Worm (Caenorhabditis elegans) whole organism, L2 larva: ENCODE measurements around the gene B0303.11.

Source experiments
- C34F6.9 ChIP-seq: fragments of 150-350 bp; optimal IDR thresholded peaks from 2 replicates; lab custom pipeline; 2014; ENCODE audit warnings: missing biosample characterization, missing genetic modification characterization
- F13H6.1 ChIP-seq: sonication (generic microtip); optimal IDR thresholded peaks from 2 replicates; lab custom pipeline; 2016; ENCODE audit warnings: missing genetic modification characterization, missing compliant biosample characterization
- R02D3.7 ChIP-seq: fragments of 150-350 bp; optimal IDR thresholded peaks from 2 replicates; lab custom pipeline; 2014; ENCODE audit warnings: missing biosample characterization, missing genetic modification characterization
- Y55F3AM.14 ChIP-seq: fragments of 200-800 bp; sonication (Bioruptor generic); optimal IDR thresholded peaks from 2 replicates; lab custom pipeline; 2018; ENCODE audit warnings: mild to moderate bottlenecking, missing genetic modification characterization, missing compliant biosample characterization
- alr-1 ChIP-seq: fragments of 150-350 bp; optimal IDR thresholded peaks from 2 replicates; lab custom pipeline; 2014; ENCODE audit warnings: missing biosample characterization, missing genetic modification characterization
- aly-2 ChIP-seq: fragments of 150-350 bp; optimal IDR thresholded peaks from 2 replicates; lab custom pipeline; 2014; ENCODE audit warnings: missing biosample characterization, missing genetic modification characterization
- ama-1 ChIP-seq: fragments of 150-350 bp; optimal IDR thresholded peaks from 2 replicates; lab custom pipeline; 2018; ENCODE audit warnings: inconsistent platforms
- blmp-1 ChIP-seq: sonication (generic microtip); optimal IDR thresholded peaks from 2 replicates; lab custom pipeline; 2017; ENCODE audit warnings: missing genetic modification characterization, mild to moderate bottlenecking, missing compliant biosample characterization, antibody characterized with exemption, moderate library complexity; ENCODE audit not compliant: insufficient read depth
- ceh-82 ChIP-seq: fragments of 150-350 bp; optimal IDR thresholded peaks from 2 replicates; lab custom pipeline; 2014; ENCODE audit warnings: missing biosample characterization, missing genetic modification characterization
- crh-2 ChIP-seq: sonication (generic microtip); optimal IDR thresholded peaks from 2 replicates; lab custom pipeline; 2017; ENCODE audit warnings: missing biosample characterization, missing genetic modification characterization
- egl-27 ChIP-seq: sonication (generic microtip); optimal IDR thresholded peaks from 3 replicates; lab custom pipeline; 2017; ENCODE audit warnings: missing biosample characterization, missing genetic modification reagents, missing genetic modification characterization
- elt-1 ChIP-seq: fragments of 150-350 bp; optimal IDR thresholded peaks from 2 replicates; lab custom pipeline; 2014; ENCODE audit warnings: missing biosample characterization, missing genetic modification characterization
- elt-3 ChIP-seq: sonication (generic microtip); optimal IDR thresholded peaks from 2 replicates; lab custom pipeline; 2017; ENCODE audit warnings: missing biosample characterization, missing genetic modification characterization
- fos-1 ChIP-seq: fragments of 150-350 bp; optimal IDR thresholded peaks from 2 replicates; lab custom pipeline; 2014; ENCODE audit warnings: missing biosample characterization, missing genetic modification characterization
- lin-11 ChIP-seq: fragments of 150-350 bp; sonication (generic microtip); optimal IDR thresholded peaks from 2 replicates; lab custom pipeline; 2014; ENCODE audit warnings: missing biosample characterization, missing genetic modification characterization, inconsistent platforms, mixed read lengths
- lin-13 ChIP-seq: fragments of 150-350 bp; optimal IDR thresholded peaks from 2 replicates; lab custom pipeline; 2014; ENCODE audit warnings: missing biosample characterization, missing genetic modification reagents, missing genetic modification characterization
- lsy-2 ChIP-seq, 2 experiments: fragments of 150-350 bp in 1 of 2; sonication (generic microtip) in 1 of 2; optimal IDR thresholded peaks; 2 replicates each; lab custom pipeline; 2014 to 2017; ENCODE audit warnings: missing biosample characterization in 2 of 2, missing genetic modification characterization in 2 of 2
- nhr-11 ChIP-seq: fragments of 150-350 bp; optimal IDR thresholded peaks from 2 replicates; lab custom pipeline; 2014; ENCODE audit warnings: missing biosample characterization, missing genetic modification characterization
- nhr-12 ChIP-seq: fragments of 150-350 bp; optimal IDR thresholded peaks from 2 replicates; lab custom pipeline; 2014; ENCODE audit warnings: missing biosample characterization, missing genetic modification characterization
- nhr-129 ChIP-seq: fragments of 150-350 bp; optimal IDR thresholded peaks from 2 replicates; lab custom pipeline; 2014; ENCODE audit warnings: missing biosample characterization, missing genetic modification characterization
- nhr-21 ChIP-seq: fragments of 150-350 bp; optimal IDR thresholded peaks from 2 replicates; lab custom pipeline; 2014; ENCODE audit warnings: missing biosample characterization, missing genetic modification characterization
- nhr-23 ChIP-seq: fragments of 150-350 bp; optimal IDR thresholded peaks from 2 replicates; lab custom pipeline; 2014; ENCODE audit warnings: missing biosample characterization, missing genetic modification reagents, missing genetic modification characterization
- nhr-25 ChIP-seq: fragments of 150-350 bp; sonication (generic microtip); optimal IDR thresholded peaks from 3 replicates; lab custom pipeline; 2014; ENCODE audit warnings: missing biosample characterization, missing genetic modification characterization
- nhr-77 ChIP-seq: fragments of 150-350 bp; optimal IDR thresholded peaks from 2 replicates; lab custom pipeline; 2014; ENCODE audit warnings: missing biosample characterization, missing genetic modification characterization
- peb-1 ChIP-seq: fragments of 150-350 bp; optimal IDR thresholded peaks from 2 replicates; lab custom pipeline; 2014; ENCODE audit warnings: missing biosample characterization, missing genetic modification characterization
- skn-1 ChIP-seq: sonication (generic microtip); optimal IDR thresholded peaks from 2 replicates; lab custom pipeline; 2017; ENCODE audit warnings: missing biosample characterization, missing genetic modification characterization
- sma-3 ChIP-seq: sonication (generic microtip); optimal IDR thresholded peaks from 2 replicates; lab custom pipeline; 2016; ENCODE audit warnings: missing genetic modification reagents, missing genetic modification characterization, missing compliant biosample characterization
- sma-9 ChIP-seq, 2 experiments: fragments of 150-350 bp in 1 of 2; sonication (generic microtip) in 1 of 2; optimal IDR thresholded peaks; 2 replicates each; lab custom pipeline; 2014 to 2016; ENCODE audit warnings: missing genetic modification characterization in 2 of 2, mild to moderate bottlenecking in 1 of 2, missing biosample characterization in 1 of 2, missing compliant biosample characterization in 1 of 2, missing genetic modification reagents in 1 of 2, moderate library complexity in 1 of 2
- unc-55 ChIP-seq: fragments of 150-350 bp; sonication (generic microtip); optimal IDR thresholded peaks from 3 replicates; lab custom pipeline; 2014; ENCODE audit warnings: missing biosample characterization, missing genetic modification reagents, missing genetic modification characterization
- unc-62 ChIP-seq: fragments of 150-350 bp; optimal IDR thresholded peaks from 2 replicates; lab custom pipeline; 2014; ENCODE audit warnings: missing biosample characterization, missing genetic modification reagents, missing genetic modification characterization
- ztf-1 ChIP-seq: fragments of 200-800 bp; sonication (Bioruptor generic); conservative IDR thresholded peaks from 2 replicates; pipeline ENCODE4 v1.3.6; 2022; ENCODE audit warnings: missing genetic modification characterization, missing compliant biosample characterization
- ztf-4 ChIP-seq: fragments of 150-350 bp; optimal IDR thresholded peaks from 2 replicates; lab custom pipeline; 2014; ENCODE audit warnings: missing biosample characterization, missing genetic modification characterization

The B0303.11 gene

ce11 chrIII:8689655-8690054 lies 20.6 kb downstream of the B0303.11 start, which contains the start of gene B0303.4 (continued):
- TF ChIP-seq sma-9 (GFP tag; optimal IDR thresholded peaks at IDR 0.05; lab: Kevin White, UChicago): peak; percentile 42
- no peak for TF ChIP-seq sma-9 (tag; optimal IDR thresholded peaks at IDR 0.05; lab: Kevin White, UChicago)
- TF ChIP-seq alr-1 (tag; lab: Kevin White, UChicago): no peak
- no peak for TF ChIP-seq egl-27
- TF ChIP-seq ztf-1 (GFP tag; lab: Robert Waterston, UW): no peak
- no peak for TF ChIP-seq elt-1 (tag; lab: Kevin White, UChicago)
- peak; percentile 30 for TF ChIP-seq F13H6.1
- no peak for TF ChIP-seq aly-2
- TF ChIP-seq elt-3 (tag; lab: Kevin White, UChicago): no peak
- no peak for TF ChIP-seq blmp-1
- peak; percentile 94 for TF ChIP-seq C34F6.9 (tag; lab: Kevin White, UChicago)

- TF ChIP-seq aly-2 (no peak), nhr-12 (tag; lab: Kevin White, UChicago) (no peak), skn-1 (tag; lab: Kevin White, UChicago) (no peak), C34F6.9 (tag; lab: Kevin White, UChicago) (no peak), F13H6.1 (no peak), lin-11 (tag; lab: Kevin White, UChicago) (no peak), lin-13 (no peak), nhr-25 (tag; lab: Kevin White, UChicago) (no peak), ceh-82 (tag; lab: Kevin White, UChicago) (no peak), lsy-2 (tag; optimal IDR thresholded peaks at IDR 0.05; lab: Kevin White, UChicago) (no peak), peb-1 (tag; lab: Kevin White, UChicago) (no peak), alr-1 (tag; lab: Kevin White, UChicago) (no peak), egl-27 (no peak), crh-2 (tag; lab: Kevin White, UChicago) (no peak)
Observed at ce11 chrIII:8689143-8689542, 21.1 kb downstream of the B0303.11 start.

ce11 chrIII:8688438-8688946 lies 21.7 kb downstream of the B0303.11 start, which contains the start of gene hadb-1:
Gene hadb-1 (minus strand): TSS chrIII:8688488.
- TF ChIP-seq sma-3 (peak; percentile 45), ztf-4 (tag; lab: Kevin White, UChicago) (no peak), nhr-23 (tag; lab: Kevin White, UChicago) (no peak), ceh-82 (tag; lab: Kevin White, UChicago) (no peak), sma-9 (GFP tag; optimal IDR thresholded peaks at IDR 0.05; lab: Kevin White, UChicago) (peak; percentile 41), sma-9 (tag; optimal IDR thresholded peaks at IDR 0.05; lab: Kevin White, UChicago) (no peak), C34F6.9 (tag; lab: Kevin White, UChicago) (peak; percentile 9), crh-2 (tag; lab: Kevin White, UChicago) (peak; percentile 18), fos-1 (tag; lab: Kevin White, UChicago) (peak; percentile 19), lsy-2 (tag; optimal IDR thresholded peaks at IDR 0.05; lab: Kevin White, UChicago) (peak in 1 of 2 experiments; percentile 20), Y55F3AM.14 (GFP tag; lab: Kevin White, UChicago) (no peak), nhr-11 (tag; lab: Kevin White, UChicago) (no peak), nhr-25 (tag; lab: Kevin White, UChicago) (peak; percentile 60), nhr-21 (tag; lab: Kevin White, UChicago) (peak; percentile 53), nhr-129 (peak; percentile 38), F13H6.1 (peak; percentile 12), R02D3.7 (tag; lab: Kevin White, UChicago) (no peak)

- no peak for TF ChIP-seq nhr-77 (tag; lab: Kevin White, UChicago)
- TF ChIP-seq unc-62 (GFP tag; lab: Kevin White, UChicago): no peak
- no peak for TF ChIP-seq nhr-129
- TF ChIP-seq ama-1: no peak
- TF ChIP-seq lsy-2 (tag; optimal IDR thresholded peaks at IDR 0.05; lab: Kevin White, UChicago): no peak
- TF ChIP-seq F13H6.1: peak; percentile 9
- no peak for TF ChIP-seq peb-1 (tag; lab: Kevin White, UChicago)
- TF ChIP-seq aly-2: no peak
- TF ChIP-seq sma-3: peak; percentile 53
- no peak for TF ChIP-seq blmp-1
- TF ChIP-seq unc-55 (GFP tag; lab: Kevin White, UChicago): no peak
- TF ChIP-seq ztf-4 (tag; lab: Kevin White, UChicago): peak; percentile 23
- TF ChIP-seq ceh-82 (tag; lab: Kevin White, UChicago): no peak
- peak; percentile 52 for TF ChIP-seq nhr-21 (tag; lab: Kevin White, UChicago)
- TF ChIP-seq Y55F3AM.14 (GFP tag; lab: Kevin White, UChicago): peak; percentile 55
- peak; percentile 27 for TF ChIP-seq sma-9 (GFP tag; optimal IDR thresholded peaks at IDR 0.05; lab: Kevin White, UChicago)
- no peak for TF ChIP-seq sma-9 (tag; optimal IDR thresholded peaks at IDR 0.05; lab: Kevin White, UChicago)
- TF ChIP-seq elt-3 (tag; lab: Kevin White, UChicago): no peak
Observed at ce11 chrIII:8685590-8686240, 24.5 kb downstream of the B0303.11 start.
